Fruit fly (Drosophila melanogaster) whole organism, prepupa: ENCODE data around the gene Kah.

Experiments
- CG34406 ChIP-seq: fragments of 200-800 bp; sonication (Bioruptor generic); optimal IDR thresholded peaks from 3 replicates; lab custom pipeline; 2016; ENCODE audit warnings: missing biosample characterization, missing genetic modification characterization
- CG4318 ChIP-seq: fragments of 200-800 bp; sonication (Bioruptor generic); optimal IDR thresholded peaks from 3 replicates; lab custom pipeline; 2017; ENCODE audit warnings: missing biosample characterization, mild to moderate bottlenecking, missing genetic modification characterization
- CG6792 ChIP-seq: fragments of 200-800 bp; sonication (Bioruptor generic); optimal IDR thresholded peaks from 3 replicates; lab custom pipeline; 2016; ENCODE audit warnings: missing biosample characterization, missing genetic modification characterization
- Smox ChIP-seq: fragments of 200-800 bp; sonication (Bioruptor generic); optimal IDR thresholded peaks from 3 replicates; lab custom pipeline; 2016; ENCODE audit warnings: missing biosample characterization, missing genetic modification characterization

DNA sequence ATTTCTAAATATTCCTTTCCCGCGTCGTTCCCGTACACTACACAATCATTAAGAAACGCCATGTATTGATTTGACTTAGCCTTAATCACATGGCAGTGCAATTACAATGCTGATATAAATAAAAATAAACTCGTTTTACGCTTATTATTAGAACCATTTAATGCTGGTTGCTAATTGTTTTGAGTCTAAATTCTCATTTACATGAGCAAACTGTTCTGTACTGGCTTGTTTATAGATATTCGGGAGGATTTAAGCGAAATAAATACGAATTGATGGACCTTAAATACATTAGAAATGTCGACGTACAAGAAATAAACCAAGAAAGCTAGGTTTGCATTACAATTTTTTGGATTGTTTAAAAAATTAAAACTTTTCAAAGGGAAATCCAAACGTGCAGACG lies 38.3 kb upstream of the Kah start:
- no peak for TF ChIP-seq CG6792 (GFP tag; lab: Kevin White, UChicago)
- no peak for TF ChIP-seq CG34406 (GFP tag; lab: Kevin White, UChicago)
- no peak for TF ChIP-seq CG4318 (GFP tag; lab: Kevin White, UChicago)
- no peak for TF ChIP-seq Smox
